Fruit fly (Drosophila melanogaster) whole organism, prepupa: ENCODE measurements around the gene Cyp312a1.

Source experiments
- CG10669 ChIP-seq: fragments of 200-800 bp; sonication (Bioruptor generic); optimal IDR thresholded peaks from 3 replicates; lab custom pipeline; 2018; ENCODE audit warnings: missing biosample characterization, mild to moderate bottlenecking, missing genetic modification characterization, moderate library complexity
- Hr39 ChIP-seq: fragments of 200-800 bp; sonication (Bioruptor generic); optimal IDR thresholded peaks from 2 replicates; lab custom pipeline; 2016; ENCODE audit warnings: missing biosample characterization, missing genetic modification characterization
- Sox102F ChIP-seq: fragments of 200-800 bp; sonication (Bioruptor generic); optimal IDR thresholded peaks from 2 replicates; lab custom pipeline; 2016; ENCODE audit warnings: missing biosample characterization, mild to moderate bottlenecking, missing genetic modification characterization
- fd85E ChIP-seq: fragments of 200-800 bp; sonication (Bioruptor generic); optimal IDR thresholded peaks from 3 replicates; lab custom pipeline; 2016; ENCODE audit warnings: missing biosample characterization, missing genetic modification characterization

- no peak for TF ChIP-seq Sox102F (GFP tag; lab: Kevin White, UChicago)
- TF ChIP-seq CG10669 (GFP tag; lab: Kevin White, UChicago): no peak
- no peak for TF ChIP-seq fd85E (GFP tag; lab: Kevin White, UChicago)
- TF ChIP-seq Hr39 (GFP tag; lab: Kevin White, UChicago): no peak
These were observed 38.6 kb downstream of the Cyp312a1 start for dm6 chr3L:18093875-18094274.
